Fruit fly (Drosophila melanogaster) whole organism, embryonic: Measurements from ENCODE around the gene CG4586.
A peak's percentile ranks its signal among the peaks of the same experiment; 100 is the strongest.

Experiments used
- BEAF-32 ChIP-seq: fragments of 200-800 bp; sonication (Bioruptor generic); optimal IDR thresholded peaks from 3 replicates; lab custom pipeline; 2017; ENCODE audit warnings: missing biosample characterization, missing genetic modification characterization, mild to moderate bottlenecking, moderate library complexity, missing genetic modification reagents
- Bdp1 ChIP-seq: fragments of 200-800 bp; sonication (Bioruptor generic); optimal IDR thresholded peaks from 3 replicates; lab custom pipeline; 2016; ENCODE audit warnings: missing biosample characterization, missing genetic modification characterization
- CG10147 ChIP-seq: fragments of 200-800 bp; sonication (Bioruptor generic); optimal IDR thresholded peaks from 2 replicates; lab custom pipeline; 2019; ENCODE audit warnings: missing biosample characterization, mild to moderate bottlenecking, missing genetic modification characterization, moderate library complexity
- CG10462 ChIP-seq: fragments of 200-800 bp; sonication (Bioruptor generic); optimal IDR thresholded peaks from 2 replicates; lab custom pipeline; 2016; ENCODE audit warnings: missing biosample characterization, missing genetic modification characterization
- CG11398 ChIP-seq: fragments of 200-800 bp; sonication (Bioruptor generic); optimal IDR thresholded peaks from 2 replicates; lab custom pipeline; 2016; ENCODE audit warnings: missing biosample characterization, missing genetic modification characterization
- CG11504 ChIP-seq: fragments of 200-800 bp; sonication (Bioruptor generic); optimal IDR thresholded peaks from 3 replicates; lab custom pipeline; 2019; ENCODE audit warnings: missing biosample characterization, mild to moderate bottlenecking, missing genetic modification characterization, moderate library complexity
- CG12155 ChIP-seq: fragments of 200-800 bp; sonication (Bioruptor generic); optimal IDR thresholded peaks from 3 replicates; lab custom pipeline; 2016; ENCODE audit warnings: missing biosample characterization, missing genetic modification characterization
- CG12744 ChIP-seq: fragments of 200-800 bp; sonication (Bioruptor generic); optimal IDR thresholded peaks from 2 replicates; lab custom pipeline; 2016; ENCODE audit warnings: missing biosample characterization, missing genetic modification characterization
- CG15073 ChIP-seq: fragments of 200-800 bp; sonication (Bioruptor generic); optimal IDR thresholded peaks from 2 replicates; lab custom pipeline; 2016; ENCODE audit warnings: missing biosample characterization, missing genetic modification characterization
- CG17612 ChIP-seq: fragments of 200-800 bp; sonication (Bioruptor generic); IDR thresholded peaks from 2 replicates; pipeline ENCODE4 v1.3.6; 2022; ENCODE audit warnings: missing biosample characterization, missing genetic modification characterization
- CG18262 ChIP-seq: fragments of 200-800 bp; optimal IDR thresholded peaks from 3 replicates; lab custom pipeline; 2019; ENCODE audit warnings: missing biosample characterization, mild to moderate bottlenecking, missing genetic modification characterization, moderate library complexity
- CG2120 ChIP-seq: fragments of 200-800 bp; sonication (Bioruptor generic); optimal IDR thresholded peaks from 3 replicates; lab custom pipeline; 2016; ENCODE audit warnings: missing biosample characterization, missing genetic modification characterization
- CG2199 ChIP-seq: fragments of 200-800 bp; sonication (Bioruptor generic); IDR thresholded peaks from 3 replicates; pipeline ENCODE4 v1.3.6; 2022; ENCODE audit warnings: missing biosample characterization, missing genetic modification characterization
- CG2712 ChIP-seq: fragments of 200-800 bp; optimal IDR thresholded peaks from 3 replicates; lab custom pipeline; 2019; ENCODE audit warnings: missing biosample characterization, mild to moderate bottlenecking, missing genetic modification characterization, moderate library complexity
- CG2875 ChIP-seq: fragments of 200-800 bp; sonication (Bioruptor generic); optimal IDR thresholded peaks from 2 replicates; lab custom pipeline; 2017; ENCODE audit warnings: missing biosample characterization, mild to moderate bottlenecking, missing genetic modification characterization, missing genetic modification reagents
- CG34422 ChIP-seq: fragments of 200-800 bp; sonication (Bioruptor generic); IDR thresholded peaks from 3 replicates; pipeline ENCODE4 v1.3.6; 2022; ENCODE audit warnings: missing biosample characterization, missing genetic modification characterization
- CG3995 ChIP-seq: fragments of 200-800 bp; sonication (Bioruptor generic); optimal IDR thresholded peaks from 3 replicates; lab custom pipeline; 2016; ENCODE audit warnings: missing biosample characterization, missing genetic modification characterization
- CG5953 ChIP-seq: fragments of 200-800 bp; sonication (Bioruptor generic); IDR thresholded peaks from 2 replicates; pipeline ENCODE4 v1.3.6; 2022; ENCODE audit warnings: missing biosample characterization, missing genetic modification characterization
- CG6654 ChIP-seq: fragments of 200-800 bp; sonication (Bioruptor generic); optimal IDR thresholded peaks from 2 replicates; lab custom pipeline; 2017; ENCODE audit warnings: missing biosample characterization, mild to moderate bottlenecking, missing genetic modification characterization
- CG6683 ChIP-seq: fragments of 200-800 bp; sonication (Bioruptor generic); optimal IDR thresholded peaks from 2 replicates; lab custom pipeline; 2017; ENCODE audit warnings: missing biosample characterization, mild to moderate bottlenecking, missing genetic modification characterization, missing genetic modification reagents
- CTCF ChIP-seq: fragments of 200-800 bp; sonication (Bioruptor generic); optimal IDR thresholded peaks from 2 replicates; lab custom pipeline; 2017; ENCODE audit warnings: missing biosample characterization, mild to moderate bottlenecking, missing genetic modification characterization, moderate library complexity
- D19A ChIP-seq: fragments of 200-800 bp; optimal IDR thresholded peaks from 3 replicates; lab custom pipeline; 2019; ENCODE audit warnings: missing biosample characterization, mild to moderate bottlenecking, missing genetic modification characterization, moderate library complexity
- Dbx ChIP-seq: fragments of 200-800 bp; sonication (Bioruptor generic); IDR thresholded peaks from 3 replicates; pipeline ENCODE4 v1.3.6; 2022; ENCODE audit warnings: missing biosample characterization, missing genetic modification characterization
- Dek ChIP-seq: fragments of 200-800 bp; sonication (Bioruptor generic); optimal IDR thresholded peaks from 3 replicates; lab custom pipeline; 2019; ENCODE audit warnings: missing biosample characterization, mild to moderate bottlenecking, missing genetic modification characterization, moderate library complexity
- Dp ChIP-seq: fragments of 200-800 bp; sonication (Bioruptor generic); optimal IDR thresholded peaks from 2 replicates; lab custom pipeline; 2018; ENCODE audit warnings: missing biosample characterization, mild to moderate bottlenecking, missing genetic modification characterization, moderate library complexity
- Fer2 ChIP-seq: fragments of 200-800 bp; sonication (Bioruptor generic); optimal IDR thresholded peaks from 2 replicates; lab custom pipeline; 2018; ENCODE audit warnings: missing biosample characterization, mild to moderate bottlenecking, missing genetic modification characterization, moderate library complexity
- H2.0 ChIP-seq: fragments of 200-800 bp; sonication (Bioruptor generic); IDR thresholded peaks from 2 replicates; pipeline ENCODE4 v1.3.6; 2022; ENCODE audit warnings: missing biosample characterization, missing genetic modification characterization
- Hr78 ChIP-seq, 2 experiments: fragments of 200-800 bp in 1 of 2; fragments of >200 bp in 1 of 2; sonication (Bioruptor generic) in 1 of 2; optimal IDR thresholded peaks; 2 replicates each; lab custom pipeline; 2017 to 2019; ENCODE audit warnings: missing biosample characterization in 2 of 2, missing genetic modification characterization in 2 of 2, mild to moderate bottlenecking in 1 of 2, moderate library complexity in 1 of 2
- Oli ChIP-seq: fragments of 200-800 bp; sonication (Bioruptor generic); optimal IDR thresholded peaks from 2 replicates; lab custom pipeline; 2018; ENCODE audit warnings: missing biosample characterization, mild to moderate bottlenecking, missing genetic modification characterization, moderate library complexity
- Rfx ChIP-seq: fragments of 200-800 bp; sonication (Bioruptor generic); IDR thresholded peaks from 2 replicates; pipeline ENCODE4 v1.3.6; 2022; ENCODE audit warnings: missing biosample characterization, missing genetic modification characterization
- Sox102F ChIP-seq: fragments of 200-800 bp; sonication (Bioruptor generic); optimal IDR thresholded peaks from 2 replicates; lab custom pipeline; 2018; ENCODE audit warnings: missing biosample characterization, mild to moderate bottlenecking, missing genetic modification characterization, moderate library complexity
- TFAM ChIP-seq: fragments of 200-800 bp; sonication (Bioruptor generic); optimal IDR thresholded peaks from 2 replicates; lab custom pipeline; 2017; ENCODE audit warnings: missing biosample characterization, missing genetic modification characterization, inconsistent platforms
- ato ChIP-seq: fragments of 200-800 bp; sonication (Bioruptor generic); IDR thresholded peaks from 2 replicates; pipeline ENCODE4 v1.3.6; 2022; ENCODE audit warnings: missing biosample characterization, missing genetic modification characterization; ENCODE audit not compliant: partially characterized antibody
- bbx ChIP-seq: fragments of 200-800 bp; sonication (Bioruptor generic); IDR thresholded peaks from 2 replicates; pipeline ENCODE4 v1.3.6; 2022; ENCODE audit warnings: missing biosample characterization, missing genetic modification characterization; ENCODE audit not compliant: partially characterized antibody
- dmrt11E ChIP-seq: fragments of 200-800 bp; sonication (Bioruptor generic); optimal IDR thresholded peaks from 3 replicates; lab custom pipeline; 2018; ENCODE audit warnings: missing biosample characterization, mild to moderate bottlenecking, missing genetic modification characterization, moderate library complexity
- dmrt99B ChIP-seq: fragments of 200-800 bp; sonication (Bioruptor generic); optimal IDR thresholded peaks from 2 replicates; lab custom pipeline; 2018; ENCODE audit warnings: missing biosample characterization, mild to moderate bottlenecking, missing genetic modification characterization, moderate library complexity
- dysf ChIP-seq: fragments of 200-800 bp; sonication (Bioruptor generic); IDR thresholded peaks from 3 replicates; pipeline ENCODE4 v1.3.6; 2022; ENCODE audit warnings: missing biosample characterization, missing genetic modification characterization
- ems ChIP-seq: fragments of 200-800 bp; sonication (Bioruptor generic); optimal IDR thresholded peaks from 3 replicates; lab custom pipeline; 2016; ENCODE audit warnings: missing biosample characterization, missing genetic modification characterization
- esg ChIP-seq: fragments of 200-800 bp; sonication (Bioruptor generic); conservative IDR thresholded peaks from 2 replicates; pipeline ENCODE4 v1.3.6; 2022; ENCODE audit warnings: missing biosample characterization, missing genetic modification characterization
- eve ChIP-seq, 2 experiments: fragments of >200 bp; optimal IDR thresholded peaks; 2 replicates each; lab custom pipeline; 2017; ENCODE audit warnings: missing biosample characterization in 2 of 2, missing genetic modification characterization in 2 of 2
- gro ChIP-seq: fragments of 200-800 bp; sonication (Bioruptor generic); optimal IDR thresholded peaks from 2 replicates; lab custom pipeline; 2016; ENCODE audit warnings: missing biosample characterization, missing genetic modification characterization
- gsb-n ChIP-seq: fragments of 200-800 bp; sonication (Bioruptor generic); optimal IDR thresholded peaks from 3 replicates; lab custom pipeline; 2018; ENCODE audit warnings: missing biosample characterization, mild to moderate bottlenecking, missing genetic modification characterization
- ind ChIP-seq: fragments of 200-800 bp; sonication (Bioruptor generic); optimal IDR thresholded peaks from 3 replicates; lab custom pipeline; 2016; ENCODE audit warnings: missing biosample characterization, missing genetic modification characterization
- nerfin-1 ChIP-seq: fragments of 200-800 bp; sonication (Bioruptor generic); optimal IDR thresholded peaks from 3 replicates; lab custom pipeline; 2019; ENCODE audit warnings: missing biosample characterization, mild to moderate bottlenecking, missing genetic modification characterization, moderate library complexity
- sd ChIP-seq: fragments of 200-800 bp; sonication (Bioruptor generic); optimal IDR thresholded peaks from 3 replicates; lab custom pipeline; 2018; ENCODE audit warnings: missing biosample characterization, mild to moderate bottlenecking, missing genetic modification characterization, moderate library complexity
- sens ChIP-seq: fragments of 200-800 bp; sonication (Bioruptor generic); peaks from one replicate; lab custom pipeline; 2016; ENCODE audit warnings: missing biosample characterization, missing genetic modification characterization
- sens-2 ChIP-seq: fragments of 200-800 bp; sonication (Bioruptor generic); IDR thresholded peaks from 2 replicates; pipeline ENCODE4 v1.3.6; 2022; ENCODE audit warnings: missing biosample characterization, missing genetic modification characterization
- sisA ChIP-seq: fragments of 200-800 bp; sonication (Bioruptor generic); IDR thresholded peaks from 2 replicates; pipeline ENCODE4 v1.3.6; 2022; ENCODE audit warnings: missing biosample characterization, missing genetic modification characterization
- trem ChIP-seq: fragments of 200-800 bp; optimal IDR thresholded peaks from 3 replicates; lab custom pipeline; 2019; ENCODE audit warnings: missing biosample characterization, mild to moderate bottlenecking, missing genetic modification characterization, moderate library complexity
- vvl ChIP-seq: fragments of 200-800 bp; sonication (Bioruptor generic); IDR thresholded peaks from 2 replicates; pipeline ENCODE4 v1.3.6; 2022; ENCODE audit warnings: missing biosample characterization, missing genetic modification characterization
- wdn ChIP-seq: fragments of 200-800 bp; sonication (Bioruptor generic); IDR thresholded peaks from 2 replicates; pipeline ENCODE4 v1.3.6; 2022; ENCODE audit warnings: missing biosample characterization, missing genetic modification characterization
- zfh2 ChIP-seq: fragments of 200-800 bp; sonication (Bioruptor generic); optimal IDR thresholded peaks from 2 replicates; lab custom pipeline; 2016; ENCODE audit warnings: missing biosample characterization, missing genetic modification characterization

CG4586 gene

DNA sequence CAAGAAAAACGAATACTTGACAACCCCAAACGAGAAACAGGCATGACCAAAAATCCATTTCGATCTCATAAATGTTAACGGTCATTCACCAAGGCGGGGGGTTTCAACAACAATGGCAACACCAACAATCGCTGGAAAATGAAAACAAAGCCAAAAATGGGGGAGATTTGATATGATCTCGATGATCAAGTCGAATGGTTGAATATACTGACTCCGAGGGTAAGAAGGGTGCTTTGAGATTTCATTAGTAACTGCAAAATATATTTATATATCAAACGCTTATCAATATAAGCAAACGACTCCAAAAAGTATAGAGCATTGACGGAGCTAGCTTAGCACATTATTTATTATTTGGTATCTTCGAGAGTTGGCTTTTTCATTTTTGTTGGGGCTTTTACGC, 20.4 kb downstream of the CG4586 start (continued):
- TF ChIP-seq bbx (no peak), CG15073 (GFP tag; lab: Kevin White, UChicago) (no peak), gro (GFP tag; lab: Kevin White, UChicago) (no peak), BEAF-32 (no peak), dmrt11E (tag; lab: Kevin White, UChicago) (peak; percentile 10), gsb-n (tag; lab: Kevin White, UChicago) (peak; percentile 50), Dek (tag; lab: Kevin White, UChicago) (no peak), CG6683 (GFP tag; lab: Kevin White, UChicago) (no peak), Fer2 (tag; lab: Kevin White, UChicago) (no peak), CG2199 (GFP tag; lab: Robert Waterston, UW) (0 out of 3 replicates have a peak, but pooled peaks have one; percentile 59), CG5953 (GFP tag; lab: Robert Waterston, UW) (no peak), dysf (no peak), CG12155 (no peak), CG10462 (GFP tag; lab: Kevin White, UChicago) (no peak), sd (tag; lab: Kevin White, UChicago) (peak; percentile 13), sisA (GFP tag; lab: Robert Waterston, UW) (0 out of 2 replicates have a peak, but pooled peaks have one; percentile 7), CG18262 (tag; lab: Kevin White, UChicago) (peak; percentile 29), CG10147 (peak; percentile 14), D19A (tag; lab: Kevin White, UChicago) (peak; percentile 96), CG11504 (tag; lab: Kevin White, UChicago) (peak; percentile 13), TFAM (GFP tag; lab: Kevin White, UChicago) (no peak), ato (GFP tag; lab: Robert Waterston, UW) (no peak), ind (GFP tag; lab: Kevin White, UChicago) (peak; percentile 10), Sox102F (GFP tag; lab: Kevin White, UChicago) (peak; percentile 38), eve (GFP tag; optimal IDR thresholded peaks at IDR 0.05; lab: Kevin White, UChicago) (peak in 1 of 2 experiments; percentile 38), vvl (peak; percentile 33; the same call in 1 of the 2 replicates), CG2120 (GFP tag; lab: Kevin White, UChicago) (peak; percentile 27), zfh2 (GFP tag; lab: Kevin White, UChicago) (no peak), Bdp1 (no peak), sens-2 (GFP tag; lab: Robert Waterston, UW) (no peak), CG6654 (GFP tag; lab: Kevin White, UChicago) (no peak), CG11398 (GFP tag; lab: Kevin White, UChicago) (no peak), Oli (tag; lab: Kevin White, UChicago) (no peak), esg (GFP tag; lab: Robert Waterston, UW) (no peak), Dp (no peak), CG34422 (no peak), CG17612 (GFP tag; lab: Robert Waterston, UW) (no peak), Hr78 (GFP tag; optimal IDR thresholded peaks at IDR 0.05; lab: Kevin White, UChicago) (no peak), ems (no peak), Rfx (GFP tag; lab: Robert Waterston, UW) (peak; percentile 29; the same call in 1 of the 2 replicates), sens (GFP tag; lab: Kevin White, UChicago) (peak; percentile 12), Dbx (GFP tag; lab: Robert Waterston, UW) (no peak), H2.0 (GFP tag; lab: Robert Waterston, UW) (no peak), dmrt99B (tag; lab: Kevin White, UChicago) (peak; percentile 31), wdn (GFP tag; lab: Robert Waterston, UW) (no peak), CG2875 (no peak), CG12744 (GFP tag; lab: Kevin White, UChicago) (no peak), CG2712 (tag; lab: Kevin White, UChicago) (peak; percentile 32), trem (tag; lab: Kevin White, UChicago) (no peak), CTCF (GFP tag; lab: Kevin White, UChicago) (no peak), CG3995 (GFP tag; lab: Kevin White, UChicago) (no peak), nerfin-1 (tag; lab: Kevin White, UChicago) (no peak)
